Fruit fly (Drosophila melanogaster) whole organism, pupa: ENCODE data around the gene 140up.

Experiments
- CG10348 ChIP-seq: fragments of 200-800 bp; sonication (Bioruptor generic); IDR thresholded peaks from 2 replicates; pipeline ENCODE4 v1.3.6; 2022; ENCODE audit warnings: missing biosample characterization, missing genetic modification characterization
- CG12605 ChIP-seq: fragments of 200-800 bp; sonication (Bioruptor generic); IDR thresholded peaks from 2 replicates; pipeline ENCODE4 v1.3.6; 2022; ENCODE audit warnings: missing biosample characterization, missing genetic modification characterization
- CG13204 ChIP-seq: fragments of 200-800 bp; sonication (Bioruptor generic); optimal IDR thresholded peaks from 2 replicates; lab custom pipeline; 2018; ENCODE audit warnings: missing biosample characterization, mild to moderate bottlenecking, missing genetic modification characterization, moderate library complexity
- CG14655 ChIP-seq: fragments of 200-800 bp; sonication (Bioruptor generic); optimal IDR thresholded peaks from 3 replicates; lab custom pipeline; 2017; ENCODE audit warnings: mild to moderate bottlenecking, missing biosample characterization, missing genetic modification reagents, missing genetic modification characterization
- CG15710 ChIP-seq: fragments of 200-800 bp; sonication (Bioruptor generic); optimal IDR thresholded peaks from 2 replicates; lab custom pipeline; 2018; ENCODE audit warnings: missing biosample characterization, mild to moderate bottlenecking, missing genetic modification characterization, moderate library complexity
- CG17806 ChIP-seq: fragments of 200-800 bp; sonication (Bioruptor generic); optimal IDR thresholded peaks from 2 replicates; lab custom pipeline; 2018; ENCODE audit warnings: missing biosample characterization, mild to moderate bottlenecking, missing genetic modification characterization, moderate library complexity
- CG32121 ChIP-seq: fragments of 200-800 bp; sonication (Bioruptor generic); IDR thresholded peaks from 2 replicates; pipeline ENCODE4 v1.3.6; 2022; ENCODE audit warnings: missing biosample characterization, missing genetic modification characterization
- CG34367 ChIP-seq: fragments of 200-800 bp; sonication (Bioruptor generic); optimal IDR thresholded peaks from 2 replicates; lab custom pipeline; 2018; ENCODE audit warnings: missing biosample characterization, mild to moderate bottlenecking, missing genetic modification characterization
- CG4496 ChIP-seq: fragments of 200-800 bp; sonication (Bioruptor generic); IDR thresholded peaks from 3 replicates; pipeline ENCODE4 v1.3.6; 2022; ENCODE audit warnings: missing biosample characterization, missing genetic modification characterization
- CG8159 ChIP-seq: fragments of 200-800 bp; sonication (Bioruptor generic); optimal IDR thresholded peaks from 3 replicates; lab custom pipeline; 2018; ENCODE audit warnings: missing biosample characterization, mild to moderate bottlenecking, missing genetic modification characterization, moderate library complexity
- CG8301 ChIP-seq: fragments of 200-800 bp; sonication (Bioruptor generic); optimal IDR thresholded peaks from 2 replicates; lab custom pipeline; 2018; ENCODE audit warnings: missing biosample characterization, mild to moderate bottlenecking, missing genetic modification characterization
- CG9948 ChIP-seq: fragments of 200-800 bp; sonication (Bioruptor generic); optimal IDR thresholded peaks from 2 replicates; lab custom pipeline; 2018; ENCODE audit warnings: missing biosample characterization, mild to moderate bottlenecking, missing genetic modification characterization, moderate library complexity
- D1 ChIP-seq: fragments of 200-800 bp; sonication (Bioruptor generic); optimal IDR thresholded peaks from 2 replicates; lab custom pipeline; 2018; ENCODE audit warnings: missing biosample characterization, mild to moderate bottlenecking, missing genetic modification characterization, moderate library complexity
- EcR ChIP-seq: fragments of 200-800 bp; sonication (Bioruptor generic); optimal IDR thresholded peaks from 3 replicates; lab custom pipeline; 2019; ENCODE audit warnings: missing biosample characterization, missing genetic modification characterization, mild to moderate bottlenecking, moderate library complexity, missing genetic modification reagents
- Ets98B ChIP-seq: fragments of 200-800 bp; sonication (Bioruptor generic); IDR thresholded peaks from 2 replicates; pipeline ENCODE4 v1.3.6; 2022; ENCODE audit warnings: missing biosample characterization, missing genetic modification characterization
- Pif1A ChIP-seq: fragments of 200-800 bp; sonication (Bioruptor generic); optimal IDR thresholded peaks from 3 replicates; lab custom pipeline; 2016; ENCODE audit warnings: missing biosample characterization, missing genetic modification characterization
- Pif1B ChIP-seq: fragments of 200-800 bp; sonication (Bioruptor generic); optimal IDR thresholded peaks from 3 replicates; lab custom pipeline; 2016; ENCODE audit warnings: missing biosample characterization, missing genetic modification characterization
- Snoo ChIP-seq: fragments of 200-800 bp; sonication (Bioruptor generic); optimal IDR thresholded peaks from 3 replicates; lab custom pipeline; 2017; ENCODE audit warnings: missing biosample characterization, mild to moderate bottlenecking, missing genetic modification characterization, inconsistent platforms
- fd96Ca ChIP-seq: fragments of 200-800 bp; sonication (Bioruptor generic); IDR thresholded peaks from 3 replicates; pipeline ENCODE4 v1.3.6; 2022; ENCODE audit warnings: missing biosample characterization, missing genetic modification characterization
- gl ChIP-seq: fragments of 200-800 bp; sonication (Bioruptor generic); optimal IDR thresholded peaks from 2 replicates; lab custom pipeline; 2018; ENCODE audit warnings: missing biosample characterization, mild to moderate bottlenecking, missing genetic modification characterization
- rn ChIP-seq: fragments of 200-800 bp; sonication (Bioruptor generic); IDR thresholded peaks from 2 replicates; pipeline ENCODE4 v1.3.6; 2022; ENCODE audit warnings: missing biosample characterization, missing genetic modification characterization

140up gene

DNA sequence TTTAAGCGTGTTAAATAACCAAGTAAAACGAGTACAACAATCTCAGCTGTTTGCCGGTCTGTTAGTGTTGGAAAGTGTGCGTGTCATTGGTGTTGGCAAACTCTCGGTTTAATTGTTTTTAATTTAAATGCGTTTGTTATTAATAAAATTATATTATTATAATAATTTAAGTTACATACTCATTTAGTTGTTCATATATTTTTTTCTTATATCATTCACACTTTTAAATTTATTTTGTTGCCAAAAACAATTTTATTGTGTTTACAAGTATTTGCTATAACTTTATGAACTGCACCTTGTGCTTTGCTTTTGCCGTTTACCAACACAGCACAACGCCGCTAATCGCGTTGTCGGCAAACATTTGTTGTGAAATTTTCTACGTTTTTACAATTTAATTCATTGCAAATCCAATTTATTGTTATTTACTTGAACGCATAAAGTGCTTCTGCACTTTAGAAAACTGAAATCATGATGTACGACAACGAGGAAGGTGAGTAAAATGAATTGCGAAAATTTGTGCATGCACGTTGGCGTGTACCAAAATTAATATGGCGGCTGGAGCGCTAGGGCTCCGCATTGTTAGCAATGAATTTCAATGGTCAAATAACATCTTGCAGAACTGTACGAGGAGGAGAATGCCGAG is at the start of gene 140up, which contains the start of gene Polr2B:
Gene 140up (minus strand): TSS at position 70 of the 643 bp plus-strand sequence.
Gene Polr2B (plus strand): TSS at position 313 of the 643 bp plus-strand sequence.
- TF ChIP-seq D1 (tag; lab: Kevin White, UChicago) (peak; percentile 89), CG32121 (GFP tag; lab: Robert Waterston, UW) (peak; percentile 90), Pif1A (GFP tag; lab: Kevin White, UChicago) (peak; percentile 69), CG8301 (no peak), EcR (GFP tag; lab: Kevin White, UChicago) (no peak), rn (GFP tag; lab: Robert Waterston, UW) (peak; percentile 85), CG4496 (GFP tag; lab: Robert Waterston, UW) (peak; percentile 89), Ets98B (GFP tag; lab: Robert Waterston, UW) (peak; percentile 85), CG9948 (tag; lab: Kevin White, UChicago) (peak; percentile 88), CG34367 (peak; percentile 84), CG8159 (peak; percentile 91), CG13204 (GFP tag; lab: Kevin White, UChicago) (no peak), CG12605 (GFP tag; lab: Robert Waterston, UW) (peak; percentile 41; the same call in 1 of the 2 replicates), CG14655 (GFP tag; lab: Kevin White, UChicago) (no peak), Pif1B (GFP tag; lab: Kevin White, UChicago) (peak; percentile 80), CG10348 (GFP tag; lab: Robert Waterston, UW) (peak; percentile 52), fd96Ca (GFP tag; lab: Robert Waterston, UW) (peak; percentile 65), CG15710 (tag; lab: Kevin White, UChicago) (peak; percentile 91), Snoo (peak; percentile 83), gl (tag; lab: Kevin White, UChicago) (peak; percentile 46), CG17806 (tag; lab: Kevin White, UChicago) (peak; percentile 82)

DNA sequence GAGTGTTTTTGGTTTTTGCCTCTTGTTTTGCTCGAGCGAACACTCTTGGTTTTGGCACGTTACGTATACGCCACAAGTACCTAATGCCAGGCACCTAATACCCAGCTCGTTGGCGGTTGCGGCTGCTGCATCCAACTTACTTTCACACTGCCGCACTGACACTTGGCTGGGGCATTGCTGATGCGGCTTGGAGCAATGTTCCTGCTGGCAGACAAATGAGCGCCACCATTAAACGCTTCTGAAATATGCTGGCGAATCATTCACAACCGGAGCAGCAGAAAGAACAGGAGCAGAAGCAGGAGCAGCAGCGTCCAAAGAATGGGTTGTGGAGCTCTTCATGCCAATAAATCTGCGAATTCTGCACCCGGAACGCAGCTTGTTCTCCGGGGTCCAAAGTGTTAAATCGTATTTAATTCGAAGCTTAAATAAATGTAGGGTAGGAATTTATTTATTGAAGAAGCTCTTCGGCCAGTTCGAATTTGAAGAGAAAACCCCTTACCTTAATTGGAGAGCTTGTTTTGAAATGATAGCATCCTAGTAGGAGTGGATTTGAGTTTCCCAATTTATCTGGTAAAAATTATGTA is 36.9 kb upstream of the 140up start, which contains the start of gene CG3199:
Gene CG3199 (plus strand): TSS at position 534 of the 584 bp plus-strand sequence.
- TF ChIP-seq CG17806 (tag; lab: Kevin White, UChicago) (no peak), gl (tag; lab: Kevin White, UChicago) (no peak), D1 (tag; lab: Kevin White, UChicago) (no peak), CG34367 (no peak), CG14655 (GFP tag; lab: Kevin White, UChicago) (no peak)

DNA sequence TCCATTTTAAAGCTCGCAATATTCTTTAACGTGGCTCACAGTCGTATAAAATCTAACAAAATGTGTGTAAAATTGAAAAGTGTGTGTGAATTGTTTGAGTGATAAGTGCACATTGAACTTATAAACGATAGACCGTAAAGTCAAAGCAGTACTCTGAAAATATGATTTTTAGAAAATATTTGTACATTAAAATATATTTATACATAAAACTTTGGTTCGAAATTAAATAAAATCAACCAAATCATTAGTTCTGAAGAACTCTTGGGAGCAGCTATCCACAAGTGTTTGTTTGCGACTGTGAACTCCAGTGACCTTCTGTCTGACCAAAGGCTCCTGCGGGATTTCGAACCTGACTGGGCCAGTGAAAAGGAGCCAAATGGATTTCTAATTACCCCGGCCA is 34.8 kb upstream of the 140up start, which contains the start of gene CG31327:
Gene CG31327 (minus strand): TSS at position 101 of the 400 bp plus-strand sequence.
- TF ChIP-seq Snoo (no peak), Ets98B (GFP tag; lab: Robert Waterston, UW) (no peak), CG34367 (no peak), CG14655 (GFP tag; lab: Kevin White, UChicago) (no peak), CG10348 (GFP tag; lab: Robert Waterston, UW) (no peak), CG13204 (GFP tag; lab: Kevin White, UChicago) (no peak), CG17806 (tag; lab: Kevin White, UChicago) (no peak), CG12605 (GFP tag; lab: Robert Waterston, UW) (no peak), CG4496 (GFP tag; lab: Robert Waterston, UW) (no peak), fd96Ca (GFP tag; lab: Robert Waterston, UW) (no peak), D1 (tag; lab: Kevin White, UChicago) (no peak), EcR (GFP tag; lab: Kevin White, UChicago) (no peak), Pif1B (GFP tag; lab: Kevin White, UChicago) (no peak), rn (GFP tag; lab: Robert Waterston, UW) (no peak), gl (tag; lab: Kevin White, UChicago) (no peak), Pif1A (GFP tag; lab: Kevin White, UChicago) (no peak)
- TF ChIP-seq, all 21 proteins: peak for 0

DNA sequence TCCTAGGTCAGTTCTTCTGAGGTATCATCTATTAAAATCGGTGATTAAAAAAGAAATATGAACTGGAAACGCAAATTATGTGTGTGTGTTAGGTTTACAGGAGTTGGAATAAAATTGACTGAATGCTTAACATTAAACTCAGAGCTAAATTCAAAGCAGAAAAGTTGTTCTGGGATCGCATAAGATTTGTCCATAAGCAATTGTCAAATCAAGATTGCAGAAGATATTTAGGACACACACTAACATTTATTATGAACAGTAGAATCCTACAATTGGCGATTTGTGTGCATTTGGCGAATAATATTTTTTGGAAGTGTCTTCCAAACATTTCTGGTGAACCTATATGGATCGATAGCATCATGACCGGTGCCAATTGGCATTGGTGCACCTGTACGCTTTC is 32.0 kb upstream of the 140up start, which contains the start of gene CG31533:
Gene CG31533 (minus strand): TSS at position 101 of the 400 bp plus-strand sequence.
- TF ChIP-seq fd96Ca (GFP tag; lab: Robert Waterston, UW): no peak
- TF ChIP-seq Pif1A (GFP tag; lab: Kevin White, UChicago): no peak
- TF ChIP-seq CG14655 (GFP tag; lab: Kevin White, UChicago): no peak
- no peak for TF ChIP-seq CG10348 (GFP tag; lab: Robert Waterston, UW)
- TF ChIP-seq CG34367: no peak
- no peak for TF ChIP-seq CG15710 (tag; lab: Kevin White, UChicago)

DNA sequence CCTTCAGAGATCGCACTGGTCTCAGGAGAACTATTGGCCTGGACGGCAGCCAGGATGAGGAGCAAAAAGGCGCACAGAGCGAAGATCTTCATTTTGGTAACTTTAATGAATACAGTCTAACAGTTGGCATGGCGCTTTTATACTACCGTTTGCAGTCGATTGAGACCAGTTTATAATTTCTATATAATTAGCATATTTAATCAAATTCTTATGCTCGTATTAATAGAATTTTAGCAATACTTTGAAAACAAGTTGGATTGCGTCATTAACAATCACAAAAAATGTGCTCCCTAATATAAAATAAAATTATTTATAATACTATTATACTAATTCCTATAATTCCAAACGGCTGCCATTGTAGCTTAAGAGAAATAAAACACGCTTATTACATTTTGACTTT is 29.0 kb upstream of the 140up start, which contains the start of gene CG44215:
Gene CG44215 (minus strand): TSS at position 101 of the 400 bp plus-strand sequence.
- TF ChIP-seq Snoo (no peak), Pif1B (GFP tag; lab: Kevin White, UChicago) (no peak), CG32121 (GFP tag; lab: Robert Waterston, UW) (no peak), CG17806 (tag; lab: Kevin White, UChicago) (no peak), Ets98B (GFP tag; lab: Robert Waterston, UW) (no peak)

DNA sequence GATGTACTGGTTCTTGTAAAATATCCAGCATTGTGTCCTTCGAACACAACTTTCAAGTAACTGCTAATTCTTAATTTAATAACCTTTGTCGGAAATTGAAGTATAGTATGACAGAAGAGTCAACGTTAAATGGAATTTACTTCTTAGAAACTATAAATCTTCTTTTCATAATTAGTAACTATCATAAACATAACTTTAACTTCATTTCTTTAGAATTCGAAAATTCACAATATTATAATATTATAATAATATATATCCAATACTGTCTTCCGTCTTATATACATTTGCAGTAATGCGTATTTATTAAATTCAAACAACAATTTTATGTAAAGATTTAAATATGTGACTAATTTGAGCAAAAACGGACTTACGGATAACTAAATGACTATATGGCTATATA is 28.4 kb upstream of the 140up start, which contains the start of gene Recs1:
Gene Recs1 (minus strand): TSS at position 101 of the 400 bp plus-strand sequence.
- TF ChIP-seq CG13204 (GFP tag; lab: Kevin White, UChicago) (no peak), CG8159 (no peak), CG15710 (tag; lab: Kevin White, UChicago) (no peak), CG17806 (tag; lab: Kevin White, UChicago) (no peak), CG9948 (tag; lab: Kevin White, UChicago) (no peak), gl (tag; lab: Kevin White, UChicago) (no peak), Ets98B (GFP tag; lab: Robert Waterston, UW) (no peak), Pif1B (GFP tag; lab: Kevin White, UChicago) (no peak), rn (GFP tag; lab: Robert Waterston, UW) (no peak), fd96Ca (GFP tag; lab: Robert Waterston, UW) (no peak), D1 (tag; lab: Kevin White, UChicago) (no peak), CG12605 (GFP tag; lab: Robert Waterston, UW) (no peak), CG10348 (GFP tag; lab: Robert Waterston, UW) (no peak), CG32121 (GFP tag; lab: Robert Waterston, UW) (no peak), CG14655 (GFP tag; lab: Kevin White, UChicago) (no peak), CG8301 (no peak), Snoo (no peak), Pif1A (GFP tag; lab: Kevin White, UChicago) (no peak)
